Worm (Caenorhabditis elegans) whole organism, late embryonic: ENCODE measurements around the gene K03A11.5.

Experiments used
- C08G9.2 ChIP-seq: sonication (generic microtip); optimal IDR thresholded peaks from 2 replicates; lab custom pipeline; 2016; ENCODE audit warnings: mild to moderate bottlenecking, missing genetic modification characterization, moderate library complexity, missing compliant biosample characterization
- C38D4.7 ChIP-seq: fragments of 200-800 bp; sonication (Bioruptor generic); optimal IDR thresholded peaks from 2 replicates; lab custom pipeline; 2018; ENCODE audit warnings: mild to moderate bottlenecking, missing genetic modification characterization, moderate library complexity, missing compliant biosample characterization
- F13H6.1 ChIP-seq: sonication (generic microtip); optimal IDR thresholded peaks from 2 replicates; lab custom pipeline; 2016; ENCODE audit warnings: missing genetic modification characterization, missing compliant biosample characterization
- K02D7.2 ChIP-seq: sonication (generic microtip); optimal IDR thresholded peaks from 2 replicates; lab custom pipeline; 2017; ENCODE audit warnings: mild to moderate bottlenecking, missing genetic modification characterization, missing compliant biosample characterization
- T23F11.4 ChIP-seq: fragments of 200-800 bp; sonication (Bioruptor generic); optimal IDR thresholded peaks from 2 replicates; lab custom pipeline; 2018; ENCODE audit warnings: mild to moderate bottlenecking, missing genetic modification characterization, missing compliant biosample characterization
- Y22D7AL.16 ChIP-seq: sonication (generic microtip); optimal IDR thresholded peaks from 2 replicates; lab custom pipeline; 2016; ENCODE audit warnings: missing genetic modification characterization, missing compliant biosample characterization
- ahr-1 ChIP-seq: sonication (generic microtip); optimal IDR thresholded peaks from 2 replicates; lab custom pipeline; 2016; ENCODE audit warnings: missing genetic modification characterization, missing compliant biosample characterization
- ceh-19 ChIP-seq: fragments of 200-800 bp; sonication (Bioruptor generic); optimal IDR thresholded peaks from 2 replicates; lab custom pipeline; 2018; ENCODE audit warnings: mild to moderate bottlenecking, missing genetic modification characterization, missing compliant biosample characterization
- ceh-2 ChIP-seq: sonication (generic microtip); optimal IDR thresholded peaks from 2 replicates; lab custom pipeline; 2016; ENCODE audit warnings: missing genotype, missing genetic modification characterization, missing compliant biosample characterization
- ceh-30 ChIP-seq: fragments of 150-350 bp; optimal IDR thresholded peaks from 2 replicates; lab custom pipeline; 2014; ENCODE audit warnings: missing biosample characterization, missing genetic modification characterization
- ceh-31 ChIP-seq: sonication (generic microtip); optimal IDR thresholded peaks from 2 replicates; lab custom pipeline; 2016; ENCODE audit warnings: missing genetic modification characterization, missing compliant biosample characterization
- ceh-48 ChIP-seq: sonication (generic microtip); optimal IDR thresholded peaks from 2 replicates; lab custom pipeline; 2016; ENCODE audit warnings: missing genetic modification characterization, inconsistent platforms, missing compliant biosample characterization
- ceh-6 ChIP-seq: fragments of 200-800 bp; sonication (Bioruptor generic); optimal IDR thresholded peaks from 2 replicates; lab custom pipeline; 2018; ENCODE audit warnings: mild to moderate bottlenecking, missing genetic modification characterization, missing compliant biosample characterization
- ceh-9 ChIP-seq: sonication (generic microtip); optimal IDR thresholded peaks from 2 replicates; lab custom pipeline; 2016; ENCODE audit warnings: mild to moderate bottlenecking, missing genetic modification characterization, inconsistent platforms, missing compliant biosample characterization
- dmd-4 ChIP-seq: sonication (generic microtip); optimal IDR thresholded peaks from 2 replicates; lab custom pipeline; 2016; ENCODE audit warnings: borderline replicate concordance, missing genetic modification characterization, missing compliant biosample characterization
- dve-1 ChIP-seq: sonication (generic microtip); optimal IDR thresholded peaks from 2 replicates; lab custom pipeline; 2017; ENCODE audit warnings: antibody characterized with exemption, mild to moderate bottlenecking, missing genetic modification characterization, missing compliant biosample characterization
- elt-2 ChIP-seq: sonication (generic microtip); optimal IDR thresholded peaks from 2 replicates; lab custom pipeline; 2016; ENCODE audit warnings: missing genetic modification reagents, missing genetic modification characterization, missing compliant biosample characterization
- elt-4 ChIP-seq: sonication (generic microtip); optimal IDR thresholded peaks from 2 replicates; lab custom pipeline; 2016; ENCODE audit warnings: missing genetic modification characterization, missing compliant biosample characterization
- ets-4 ChIP-seq: sonication (generic microtip); optimal IDR thresholded peaks from 2 replicates; lab custom pipeline; 2016; ENCODE audit warnings: missing genetic modification characterization, missing compliant biosample characterization
- eyg-1 ChIP-seq: sonication (generic microtip); optimal IDR thresholded peaks from 2 replicates; lab custom pipeline; 2016; ENCODE audit warnings: missing genotype, missing genetic modification characterization, missing compliant biosample characterization
- fax-1 ChIP-seq: sonication (generic microtip); optimal IDR thresholded peaks from 2 replicates; lab custom pipeline; 2016; ENCODE audit warnings: missing genotype, missing genetic modification characterization, missing compliant biosample characterization
- fkh-6 ChIP-seq: sonication (generic microtip); optimal IDR thresholded peaks from 2 replicates; lab custom pipeline; 2016; ENCODE audit warnings: missing genetic modification characterization, missing compliant biosample characterization
- gmeb-2 ChIP-seq: sonication (generic microtip); optimal IDR thresholded peaks from 2 replicates; lab custom pipeline; 2016; ENCODE audit warnings: missing genetic modification characterization, inconsistent platforms, missing compliant biosample characterization
- hlh-13 ChIP-seq: fragments of 200-800 bp; sonication (Bioruptor generic); optimal IDR thresholded peaks from 2 replicates; lab custom pipeline; 2018; ENCODE audit warnings: mild to moderate bottlenecking, missing genetic modification characterization, missing compliant biosample characterization
- hlh-15 ChIP-seq: sonication (generic microtip); optimal IDR thresholded peaks from 2 replicates; lab custom pipeline; 2016; ENCODE audit warnings: missing genetic modification characterization, missing compliant biosample characterization
- hlh-30 ChIP-seq: sonication (generic microtip); optimal IDR thresholded peaks from 2 replicates; lab custom pipeline; 2017; ENCODE audit warnings: antibody characterized with exemption, missing genetic modification characterization, missing compliant biosample characterization; ENCODE audit not compliant: insufficient read depth
- lim-6 ChIP-seq: sonication (generic microtip); optimal IDR thresholded peaks from 2 replicates; lab custom pipeline; 2016; ENCODE audit warnings: missing genetic modification characterization, missing compliant biosample characterization
- lin-11 ChIP-seq: fragments of 200-800 bp; sonication (Bioruptor generic); optimal IDR thresholded peaks from 2 replicates; lab custom pipeline; 2018; ENCODE audit warnings: mild to moderate bottlenecking, missing genetic modification characterization, missing compliant biosample characterization
- madf-2 ChIP-seq: sonication (generic microtip); optimal IDR thresholded peaks from 2 replicates; lab custom pipeline; 2017; ENCODE audit warnings: missing genetic modification characterization, missing compliant biosample characterization
- mec-3 ChIP-seq: sonication (generic microtip); optimal IDR thresholded peaks from 2 replicates; lab custom pipeline; 2016; ENCODE audit warnings: borderline replicate concordance, missing genetic modification characterization, missing compliant biosample characterization
- nfya-1 ChIP-seq: sonication (generic microtip); optimal IDR thresholded peaks from 2 replicates; lab custom pipeline; 2017; ENCODE audit warnings: missing genetic modification characterization, mild to moderate bottlenecking, missing compliant biosample characterization, antibody characterized with exemption, moderate library complexity
- nhr-232 ChIP-seq: sonication (generic microtip); optimal IDR thresholded peaks from 2 replicates; lab custom pipeline; 2016; ENCODE audit warnings: missing genetic modification characterization, missing compliant biosample characterization
- odd-2 ChIP-seq: sonication (generic microtip); optimal IDR thresholded peaks from 2 replicates; lab custom pipeline; 2017; ENCODE audit warnings: antibody characterized with exemption, mild to moderate bottlenecking, missing genetic modification characterization, missing compliant biosample characterization
- pag-3 ChIP-seq: sonication (generic microtip); optimal IDR thresholded peaks from 2 replicates; lab custom pipeline; 2016; ENCODE audit warnings: missing compliant biosample characterization, missing genetic modification characterization, borderline replicate concordance
- pqm-1 ChIP-seq: sonication (generic microtip); optimal IDR thresholded peaks from 2 replicates; lab custom pipeline; 2016; ENCODE audit warnings: missing genetic modification characterization, missing compliant biosample characterization
- pros-1 ChIP-seq: fragments of 150-350 bp; optimal IDR thresholded peaks from 2 replicates; lab custom pipeline; 2014; ENCODE audit warnings: missing biosample characterization, missing genetic modification reagents, missing genetic modification characterization
- rnt-1 ChIP-seq: sonication (generic microtip); optimal IDR thresholded peaks from 2 replicates; lab custom pipeline; 2016; ENCODE audit warnings: missing genetic modification characterization, missing compliant biosample characterization
- sox-4 ChIP-seq: sonication (generic microtip); optimal IDR thresholded peaks from 2 replicates; lab custom pipeline; 2017; ENCODE audit warnings: mild to moderate bottlenecking, missing genetic modification characterization, inconsistent platforms, missing compliant biosample characterization
- syd-9 ChIP-seq: sonication (generic microtip); optimal IDR thresholded peaks from 2 replicates; lab custom pipeline; 2016; ENCODE audit warnings: mild to moderate bottlenecking, missing genetic modification characterization, moderate library complexity, missing compliant biosample characterization
- tbx-2 ChIP-seq: sonication (generic microtip); optimal IDR thresholded peaks from 2 replicates; lab custom pipeline; 2016; ENCODE audit warnings: missing genetic modification characterization, missing compliant biosample characterization
- tbx-7 ChIP-seq: sonication (generic microtip); optimal IDR thresholded peaks from 2 replicates; lab custom pipeline; 2016; ENCODE audit warnings: missing genotype, missing genetic modification characterization, missing compliant biosample characterization
- ttx-3 ChIP-seq: sonication (generic microtip); optimal IDR thresholded peaks from 2 replicates; lab custom pipeline; 2016; ENCODE audit warnings: missing genetic modification reagents, missing genetic modification characterization, missing compliant biosample characterization
- unc-42 ChIP-seq: sonication (generic microtip); optimal IDR thresholded peaks from 2 replicates; lab custom pipeline; 2016; ENCODE audit warnings: missing genotype, missing genetic modification characterization, missing compliant biosample characterization
- unc-55 ChIP-seq: sonication (generic microtip); optimal IDR thresholded peaks from 2 replicates; lab custom pipeline; 2017; ENCODE audit warnings: missing biosample characterization, missing genetic modification reagents, missing genetic modification characterization
- unc-86 ChIP-seq: sonication (generic microtip); optimal IDR thresholded peaks from 2 replicates; lab custom pipeline; 2016; ENCODE audit warnings: missing genetic modification characterization, missing compliant biosample characterization
- zip-5 ChIP-seq: sonication (generic microtip); optimal IDR thresholded peaks from 2 replicates; lab custom pipeline; 2016; ENCODE audit warnings: missing genetic modification characterization, missing compliant biosample characterization
- ztf-16 ChIP-seq: sonication (generic microtip); optimal IDR thresholded peaks from 2 replicates; lab custom pipeline; 2017; ENCODE audit warnings: missing genetic modification characterization, missing compliant biosample characterization

Gene K03A11.5

ce11 chrX:13046324-13046723 is 17.0 kb upstream of the K03A11.5 start (continued):
- TF ChIP-seq F13H6.1 (tag; lab: Kevin White, UChicago): peak; percentile 88
- TF ChIP-seq Y22D7AL.16 (tag; lab: Kevin White, UChicago): peak; percentile 88
- TF ChIP-seq madf-2 (tag; lab: Kevin White, UChicago): peak; percentile 93
- TF ChIP-seq nhr-232: peak; percentile 84
- TF ChIP-seq pqm-1 (tag; lab: Kevin White, UChicago): peak; percentile 75
- peak; percentile 75 for TF ChIP-seq ahr-1 (tag; lab: Kevin White, UChicago)
- TF ChIP-seq gmeb-2 (tag; lab: Kevin White, UChicago): peak; percentile 94
- peak; percentile 60 for TF ChIP-seq K02D7.2 (tag; lab: Kevin White, UChicago)
- TF ChIP-seq tbx-2: peak; percentile 88
- TF ChIP-seq elt-2 (tag; lab: Kevin White, UChicago): peak; percentile 87
- TF ChIP-seq pag-3 (tag; lab: Kevin White, UChicago): peak; percentile 67
- peak; percentile 88 for TF ChIP-seq rnt-1 (tag; lab: Kevin White, UChicago)
- peak; percentile 79 for TF ChIP-seq ceh-48 (tag; lab: Kevin White, UChicago)
- TF ChIP-seq C08G9.2 (tag; lab: Kevin White, UChicago): peak; percentile 72
- peak; percentile 36 for TF ChIP-seq hlh-30
- TF ChIP-seq sox-4 (tag; lab: Kevin White, UChicago): peak; percentile 94
- TF ChIP-seq mec-3 (tag; lab: Kevin White, UChicago): peak; percentile 30
- TF ChIP-seq eyg-1: peak; percentile 81
- TF ChIP-seq ceh-31 (tag; lab: Kevin White, UChicago): peak; percentile 90
- peak; percentile 42 for TF ChIP-seq elt-4 (tag; lab: Kevin White, UChicago)
- TF ChIP-seq C38D4.7 (GFP tag; lab: Kevin White, UChicago): peak; percentile 89
- peak; percentile 60 for TF ChIP-seq ceh-9
- TF ChIP-seq nfya-1: peak; percentile 77
- peak; percentile 70 for TF ChIP-seq lim-6 (tag; lab: Kevin White, UChicago)
- peak; percentile 74 for TF ChIP-seq ets-4 (tag; lab: Kevin White, UChicago)
- peak; percentile 88 for TF ChIP-seq ttx-3 (tag; lab: Kevin White, UChicago)
- peak; percentile 96 for TF ChIP-seq dve-1 (tag; lab: Kevin White, UChicago)
- TF ChIP-seq ztf-16 (tag; lab: Kevin White, UChicago): peak; percentile 83
- peak; percentile 72 for TF ChIP-seq unc-42 (tag; lab: Kevin White, UChicago)
- peak; percentile 85 for TF ChIP-seq hlh-13 (GFP tag; lab: Kevin White, UChicago)
- peak; percentile 35 for TF ChIP-seq ceh-30 (tag; lab: Kevin White, UChicago)
- peak; percentile 77 for TF ChIP-seq fax-1 (tag; lab: Kevin White, UChicago)
- TF ChIP-seq syd-9 (tag; lab: Kevin White, UChicago): peak; percentile 93
- peak; percentile 79 for TF ChIP-seq unc-86 (tag; lab: Kevin White, UChicago)
- peak; percentile 42 for TF ChIP-seq hlh-15 (tag; lab: Kevin White, UChicago)
- TF ChIP-seq odd-2: peak; percentile 46
- TF ChIP-seq ceh-2 (tag; lab: Kevin White, UChicago): peak; percentile 91
- TF ChIP-seq dmd-4 (tag; lab: Kevin White, UChicago): peak; percentile 93
- peak; percentile 52 for TF ChIP-seq pros-1 (tag; lab: Kevin White, UChicago)
- TF ChIP-seq ceh-19 (GFP tag; lab: Kevin White, UChicago): peak; percentile 94
- peak; percentile 13 for TF ChIP-seq unc-55 (GFP tag; lab: Kevin White, UChicago)
- TF ChIP-seq ceh-6 (GFP tag; lab: Kevin White, UChicago): peak; percentile 88
- TF ChIP-seq T23F11.4 (GFP tag; lab: Kevin White, UChicago): peak; percentile 89
- peak; percentile 62 for TF ChIP-seq zip-5 (tag; lab: Kevin White, UChicago)
- TF ChIP-seq fkh-6 (tag; lab: Kevin White, UChicago): peak; percentile 86
- peak; percentile 36 for TF ChIP-seq tbx-7 (tag; lab: Kevin White, UChicago)
- TF ChIP-seq lin-11: peak; percentile 82
